Fruit fly (Drosophila melanogaster): ENCODE results near the gene Clk.

The Clk gene

DNA sequence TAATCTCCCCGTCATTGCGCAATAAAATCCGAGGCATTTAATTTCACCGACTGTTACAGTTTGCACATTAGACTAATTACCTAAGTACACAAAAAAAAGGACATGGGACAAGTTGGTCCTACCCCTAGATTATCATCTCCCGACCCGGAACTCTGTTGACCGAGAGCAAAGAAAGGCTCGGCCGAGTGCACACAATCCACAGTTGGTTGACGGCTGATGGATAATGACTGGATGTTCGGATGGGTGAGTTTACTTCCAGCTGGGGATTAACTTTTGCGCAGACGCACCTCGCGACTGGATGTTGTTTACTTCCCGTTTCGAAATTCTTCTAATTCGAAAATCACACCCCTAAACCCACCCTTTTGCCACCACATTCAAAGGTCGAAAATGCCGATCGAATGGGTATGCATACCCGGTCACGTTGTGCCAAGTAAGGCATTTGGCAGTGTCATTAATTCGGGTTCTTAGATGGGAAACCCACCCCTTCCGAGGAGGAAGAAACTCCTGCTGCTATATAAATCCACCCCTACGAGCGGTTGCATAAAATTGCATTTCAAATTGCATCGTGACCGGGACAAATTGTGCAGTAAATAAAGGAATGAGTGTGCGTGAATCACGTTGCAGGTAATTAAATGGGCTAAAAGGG lies 61.0 kb downstream of the Clk start:
- TF ChIP-seq Pif1B (GFP tag; optimal IDR thresholded peaks at IDR 0.05) (no peak), CG12605 (GFP tag; IDR thresholded peaks at IDR 0.05) (peak; percentile 82), CG8159 (tag; optimal IDR thresholded peaks at IDR 0.05) (no peak), CG8301 (tag; optimal IDR thresholded peaks at IDR 0.05) (no peak)

DNA sequence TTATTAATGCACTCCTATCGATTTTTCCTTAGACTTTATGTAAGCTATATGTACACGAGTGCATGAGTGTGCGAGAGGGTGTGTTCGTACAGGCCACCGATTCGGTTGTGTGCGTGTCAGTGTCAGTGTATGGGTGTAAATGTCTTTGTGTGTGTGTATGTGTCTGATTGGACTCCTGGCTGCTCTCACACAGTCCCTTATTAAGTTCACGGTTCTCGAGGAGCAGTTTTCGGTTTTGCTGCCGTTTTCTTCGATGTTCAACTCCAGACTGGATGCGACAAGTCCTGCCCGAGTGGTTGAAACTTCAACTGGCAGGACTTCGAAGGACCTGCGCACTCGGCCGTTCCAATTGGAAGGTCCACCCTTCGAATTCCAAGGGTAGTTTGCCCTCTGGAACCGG lies 62.0 kb downstream of the Clk start:
- TF ChIP-seq CG10348 (GFP tag; IDR thresholded peaks at IDR 0.05) (no peak), CG13204 (GFP tag; optimal IDR thresholded peaks at IDR 0.05) (no peak), gl (tag; optimal IDR thresholded peaks at IDR 0.05) (no peak)

Data from whole organism, pupa.